Fruit fly (Drosophila melanogaster) Kc167 (cell line): ENCODE measurements around the gene Rab9Db.

Experiments
- Myc ChIP-seq: fragments of >200 bp; optimal IDR thresholded peaks from 2 replicates; lab custom pipeline; 2017; ENCODE audit warnings: missing external identifiers
- Sin3A ChIP-seq: fragments of >200 bp; optimal IDR thresholded peaks from 2 replicates; lab custom pipeline; 2018; ENCODE audit warnings: missing external identifiers
- insv ChIP-seq: fragments of >200 bp; optimal IDR thresholded peaks from 3 replicates; lab custom pipeline; 2018; ENCODE audit warnings: missing external identifiers
- psq ChIP-seq: fragments of >200 bp; optimal IDR thresholded peaks from 2 replicates; lab custom pipeline; 2017; ENCODE audit warnings: missing external identifiers

- no peak for TF ChIP-seq psq (lab: Kevin White, UChicago)
- TF ChIP-seq insv = no peak
- no peak for TF ChIP-seq Myc
- TF ChIP-seq Sin3A (lab: Kevin White, UChicago) = no peak
Observed at dm6 chrX:10601479-10601921, 21.5 kb downstream of the Rab9Db start.
